Worm (Caenorhabditis elegans) whole organism, mixed stage, embryonic: ENCODE measurements around the gene C33A12.3.

Experiments
- M03D4.4 ChIP-seq: sonication (generic microtip); optimal IDR thresholded peaks from 2 replicates; lab custom pipeline; 2017; ENCODE audit warnings: mild to moderate bottlenecking, missing genetic modification characterization, missing compliant biosample characterization
- bed-3 ChIP-seq: fragments of 200-800 bp; sonication (Bioruptor generic); optimal IDR thresholded peaks from 3 replicates; lab custom pipeline; 2018; ENCODE audit warnings: mild to moderate bottlenecking, missing genetic modification characterization, moderate library complexity, missing compliant biosample characterization
- blmp-1 ChIP-seq: fragments of 150-350 bp; optimal IDR thresholded peaks from 2 replicates; lab custom pipeline; 2014; ENCODE audit warnings: missing biosample characterization, missing genetic modification characterization
- ceh-83 ChIP-seq: fragments of 200-800 bp; sonication (Bioruptor generic); optimal IDR thresholded peaks from 2 replicates; lab custom pipeline; 2018; ENCODE audit warnings: mild to moderate bottlenecking, missing genetic modification characterization, missing compliant biosample characterization
- ces-1 ChIP-seq: fragments of 150-350 bp; optimal IDR thresholded peaks from 2 replicates; lab custom pipeline; 2014; ENCODE audit warnings: missing biosample characterization, missing genetic modification reagents, missing genetic modification characterization
- drap-1 ChIP-seq: fragments of 200-800 bp; sonication (Bioruptor generic); optimal IDR thresholded peaks from 3 replicates; lab custom pipeline; 2018; ENCODE audit warnings: mild to moderate bottlenecking, missing genetic modification characterization, missing compliant biosample characterization
- elt-1 ChIP-seq: sonication (generic microtip); optimal IDR thresholded peaks from 2 replicates; lab custom pipeline; 2017; ENCODE audit warnings: missing genetic modification characterization, mild to moderate bottlenecking, missing compliant biosample characterization, antibody characterized with exemption, moderate library complexity, borderline replicate concordance; ENCODE audit not compliant: insufficient read depth
- elt-3 ChIP-seq: fragments of 150-350 bp; optimal IDR thresholded peaks from 2 replicates; lab custom pipeline; 2014; ENCODE audit warnings: missing biosample characterization, missing genetic modification characterization
- flh-1 ChIP-seq: fragments of 200-800 bp; sonication (Bioruptor generic); optimal IDR thresholded peaks from 2 replicates; lab custom pipeline; 2018; ENCODE audit warnings: mild to moderate bottlenecking, missing genetic modification characterization, moderate library complexity, missing compliant biosample characterization
- ham-2 ChIP-seq: fragments of 200-800 bp; sonication (Bioruptor generic); optimal IDR thresholded peaks from 2 replicates; lab custom pipeline; 2018; ENCODE audit warnings: mild to moderate bottlenecking, missing genetic modification characterization, missing compliant biosample characterization
- hlh-1 ChIP-seq: fragments of 150-350 bp; optimal IDR thresholded peaks from 2 replicates; lab custom pipeline; 2014; ENCODE audit warnings: missing biosample characterization, missing genetic modification reagents, missing genetic modification characterization
- lin-13 ChIP-seq: fragments of 150-350 bp; optimal IDR thresholded peaks from 2 replicates; lab custom pipeline; 2014; ENCODE audit warnings: missing biosample characterization, missing genetic modification characterization
- lin-32 ChIP-seq: fragments of 200-800 bp; sonication (Bioruptor generic); optimal IDR thresholded peaks from 2 replicates; lab custom pipeline; 2018; ENCODE audit warnings: mild to moderate bottlenecking, missing genetic modification characterization, missing compliant biosample characterization
- lsy-2 ChIP-seq: fragments of 150-350 bp; optimal IDR thresholded peaks from 2 replicates; lab custom pipeline; 2014; ENCODE audit warnings: missing biosample characterization, missing genetic modification characterization
- mab-5 ChIP-seq: fragments of 150-350 bp; optimal IDR thresholded peaks from 2 replicates; lab custom pipeline; 2014; ENCODE audit warnings: missing biosample characterization, missing genetic modification characterization
- mep-1 ChIP-seq: fragments of 150-350 bp; optimal IDR thresholded peaks from 2 replicates; lab custom pipeline; 2017; ENCODE audit warnings: missing biosample characterization, missing genetic modification reagents, missing genetic modification characterization, inconsistent platforms
- mls-2 ChIP-seq: sonication (generic microtip); optimal IDR thresholded peaks from 2 replicates; lab custom pipeline; 2016; ENCODE audit warnings: mild to moderate bottlenecking, missing genetic modification characterization, moderate library complexity, missing compliant biosample characterization
- nhr-237 ChIP-seq: fragments of 150-350 bp; optimal IDR thresholded peaks from 2 replicates; lab custom pipeline; 2014; ENCODE audit warnings: missing biosample characterization, missing genetic modification characterization
- nhr-28 ChIP-seq: fragments of 150-350 bp; optimal IDR thresholded peaks from 2 replicates; lab custom pipeline; 2014; ENCODE audit warnings: missing biosample characterization, missing genetic modification characterization
- nhr-76 ChIP-seq: sonication (generic microtip); optimal IDR thresholded peaks from 2 replicates; lab custom pipeline; 2017; ENCODE audit warnings: missing biosample characterization, missing genetic modification characterization
- pha-4 ChIP-seq: fragments of 150-350 bp; optimal IDR thresholded peaks from 2 replicates; lab custom pipeline; 2018; ENCODE audit warnings: missing biosample characterization, missing genetic modification reagents, missing genetic modification characterization
- sem-2 ChIP-seq: fragments of 200-800 bp; sonication (Bioruptor generic); optimal IDR thresholded peaks from 2 replicates; lab custom pipeline; 2018; ENCODE audit warnings: mild to moderate bottlenecking, missing genetic modification characterization, missing compliant biosample characterization
- snpc-4 ChIP-seq: fragments of 150-350 bp; optimal IDR thresholded peaks from 2 replicates; lab custom pipeline; 2014; ENCODE audit warnings: missing biosample characterization, missing genetic modification characterization
- sptf-1 ChIP-seq: sonication (generic microtip); optimal IDR thresholded peaks from 2 replicates; lab custom pipeline; 2017; ENCODE audit warnings: mild to moderate bottlenecking, missing genetic modification characterization, moderate library complexity, missing compliant biosample characterization
- tbx-8 ChIP-seq: fragments of 200-800 bp; sonication (Bioruptor generic); optimal IDR thresholded peaks from 2 replicates; lab custom pipeline; 2018; ENCODE audit warnings: mild to moderate bottlenecking, missing genetic modification characterization, moderate library complexity, missing compliant biosample characterization
- unc-120 ChIP-seq: sonication (generic microtip); optimal IDR thresholded peaks from 2 replicates; lab custom pipeline; 2017; ENCODE audit warnings: missing genetic modification characterization, missing compliant biosample characterization; ENCODE audit not compliant: poor library complexity, severe bottlenecking
- unc-62 ChIP-seq: fragments of 150-350 bp; optimal IDR thresholded peaks from 2 replicates; lab custom pipeline; 2014; ENCODE audit warnings: missing biosample characterization, missing genetic modification reagents, missing genetic modification characterization
- zip-8 ChIP-seq: fragments of 150-350 bp; optimal IDR thresholded peaks from 2 replicates; lab custom pipeline; 2014; ENCODE audit warnings: missing biosample characterization, missing genetic modification characterization
- ztf-11 ChIP-seq: fragments of 150-350 bp; optimal IDR thresholded peaks from 2 replicates; lab custom pipeline; 2014; ENCODE audit warnings: missing biosample characterization, missing genetic modification characterization

C33A12.3 gene

DNA sequence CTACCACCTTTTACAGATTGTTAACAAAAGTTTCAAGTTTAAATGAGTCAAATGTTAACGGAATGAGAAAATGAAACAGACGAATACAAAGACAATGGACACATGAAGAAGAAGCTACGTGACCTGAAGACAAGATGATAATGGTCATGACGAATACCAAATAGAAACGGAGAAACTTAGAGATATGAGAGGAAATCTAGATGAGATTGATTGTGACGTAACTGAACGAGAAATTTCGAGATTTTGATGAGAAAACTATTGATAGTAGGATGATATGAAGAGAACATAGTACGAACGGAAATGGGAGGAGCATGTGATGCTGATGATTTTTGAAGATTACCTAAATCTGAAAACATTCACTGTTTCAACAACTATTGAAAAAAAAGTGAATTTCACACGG is 22.3 kb upstream of the C33A12.3 start:
- TF ChIP-seq snpc-4 (tag; lab: Kevin White, UChicago), result no peak
- TF ChIP-seq ztf-11 (tag; lab: Kevin White, UChicago), result no peak
- TF ChIP-seq ces-1, result no peak
- peak; percentile 21 for TF ChIP-seq elt-3 (tag; lab: Kevin White, UChicago)

DNA sequence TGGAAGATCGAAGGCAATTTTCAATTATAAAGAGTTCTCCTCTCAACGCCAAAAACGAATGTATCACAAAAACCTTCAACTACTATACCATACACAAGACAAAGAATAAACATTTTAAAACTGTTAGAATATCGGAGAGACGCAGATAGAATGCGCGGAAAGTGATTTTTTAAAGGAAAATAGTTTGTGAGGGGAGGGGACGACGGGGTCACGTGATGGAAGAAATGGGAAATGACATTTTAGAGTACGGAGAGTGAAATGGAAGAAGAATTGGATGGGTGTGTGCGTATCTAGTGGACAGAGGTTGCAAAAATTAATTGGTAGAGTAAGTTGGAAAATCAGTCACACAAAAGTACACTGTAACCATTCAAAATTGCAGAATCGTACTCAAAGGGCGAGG is 21.5 kb upstream of the C33A12.3 start:
- TF ChIP-seq snpc-4 (tag; lab: Kevin White, UChicago) (no peak), tbx-8 (GFP tag; lab: Kevin White, UChicago) (no peak), unc-62 (GFP tag; lab: Kevin White, UChicago) (no peak), nhr-237 (tag; lab: Kevin White, UChicago) (no peak), ham-2 (no peak), elt-1 (no peak), M03D4.4 (tag; lab: Kevin White, UChicago) (no peak), nhr-76 (tag; lab: Kevin White, UChicago) (no peak), ces-1 (no peak), nhr-28 (no peak), mab-5 (tag; lab: Kevin White, UChicago) (no peak), mep-1 (tag; lab: Kevin White, UChicago) (no peak), flh-1 (GFP tag; lab: Kevin White, UChicago) (no peak), pha-4 (tag; lab: Kevin White, UChicago) (no peak), lin-32 (GFP tag; lab: Kevin White, UChicago) (no peak), zip-8 (tag; lab: Kevin White, UChicago) (no peak)

DNA sequence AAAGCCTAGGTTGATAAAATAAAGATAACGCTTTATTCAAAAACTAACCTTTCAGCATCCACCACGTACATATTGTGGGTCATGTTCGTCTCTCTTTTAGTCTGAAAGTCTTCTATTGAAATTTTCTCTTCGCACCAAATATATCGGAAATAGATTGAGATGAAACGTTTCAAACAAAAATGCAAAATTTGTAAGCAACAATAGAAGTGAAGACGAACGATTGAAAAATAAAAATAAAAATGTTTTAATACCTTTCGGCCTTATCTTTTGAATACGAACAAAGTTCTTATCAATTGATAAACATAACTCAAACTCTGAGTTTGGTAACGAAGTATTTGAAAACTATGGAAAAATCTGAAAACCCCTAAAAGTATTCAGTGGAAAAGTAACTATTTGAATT is 20.3 kb upstream of the C33A12.3 start, which contains the start of gene F56H11.2:
Gene F56H11.2, minus strand, starts transcription at position 101 of the 400 bp plus-strand sequence.
- TF ChIP-seq unc-120 (tag; lab: Kevin White, UChicago) (no peak), drap-1 (no peak), mls-2 (tag; lab: Kevin White, UChicago) (no peak), zip-8 (tag; lab: Kevin White, UChicago) (no peak), hlh-1 (tag; lab: Kevin White, UChicago) (no peak), tbx-8 (GFP tag; lab: Kevin White, UChicago) (no peak), elt-3 (tag; lab: Kevin White, UChicago) (no peak), lsy-2 (tag; lab: Kevin White, UChicago) (no peak)

DNA sequence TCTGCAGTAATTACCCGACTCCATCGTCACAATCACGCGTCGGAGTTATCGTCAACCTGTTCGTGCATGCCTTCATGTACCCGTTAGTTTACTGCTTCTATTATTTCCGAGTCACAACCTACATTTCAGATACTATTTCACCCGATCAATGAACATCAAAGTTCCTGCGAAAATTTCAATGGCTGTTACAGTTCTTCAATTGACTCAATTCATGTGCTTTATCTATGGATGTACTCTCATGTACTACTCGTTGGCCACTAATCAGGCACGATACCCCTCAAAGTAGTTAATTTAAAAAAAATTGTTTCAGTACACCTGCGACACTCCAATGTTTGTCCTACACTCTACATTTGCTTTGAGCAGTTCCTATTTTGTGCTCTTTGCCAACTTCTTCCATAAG is 18.0 kb upstream of the C33A12.3 start:
- TF ChIP-seq ztf-11 (tag; lab: Kevin White, UChicago), result no peak
- no peak for TF ChIP-seq snpc-4 (tag; lab: Kevin White, UChicago)
- no peak for TF ChIP-seq lin-13 (tag; lab: Kevin White, UChicago)
- no peak for TF ChIP-seq pha-4 (tag; lab: Kevin White, UChicago)
- TF ChIP-seq ceh-83 (GFP tag; lab: Kevin White, UChicago), result no peak
- no peak for TF ChIP-seq mls-2 (tag; lab: Kevin White, UChicago)
- no peak for TF ChIP-seq hlh-1 (tag; lab: Kevin White, UChicago)
- no peak for TF ChIP-seq sem-2 (GFP tag; lab: Kevin White, UChicago)
- TF ChIP-seq bed-3 (GFP tag; lab: Kevin White, UChicago), result no peak
- TF ChIP-seq elt-3 (tag; lab: Kevin White, UChicago), result no peak
- TF ChIP-seq ham-2, result no peak
- no peak for TF ChIP-seq elt-1
- no peak for TF ChIP-seq blmp-1 (tag; lab: Kevin White, UChicago)
- no peak for TF ChIP-seq nhr-76 (tag; lab: Kevin White, UChicago)
- no peak for TF ChIP-seq flh-1 (GFP tag; lab: Kevin White, UChicago)
- no peak for TF ChIP-seq sptf-1 (tag; lab: Kevin White, UChicago)
- TF ChIP-seq nhr-237 (tag; lab: Kevin White, UChicago), result no peak
- TF ChIP-seq mep-1 (tag; lab: Kevin White, UChicago), result no peak

DNA sequence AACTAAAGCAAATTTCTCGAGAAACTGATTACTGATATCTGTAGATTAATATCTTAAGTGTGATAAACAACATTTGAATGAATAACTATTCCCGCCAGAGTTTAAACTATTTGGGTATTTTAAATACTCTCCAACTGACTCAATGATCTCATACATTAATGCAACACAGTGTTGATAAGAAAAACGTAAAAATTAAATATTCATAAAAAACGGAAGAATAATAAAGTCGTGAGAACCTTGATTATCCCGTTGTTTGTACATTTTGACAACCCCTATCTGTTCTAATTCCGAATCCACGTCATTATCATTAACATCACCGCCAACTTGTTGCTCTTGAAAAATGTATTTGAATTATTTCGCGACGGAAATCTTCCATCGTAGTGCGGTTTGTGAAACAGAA is 16.8 kb upstream of the C33A12.3 start, which contains the start of gene elo-7:
Gene elo-7, plus strand, starts transcription at position 301 of the 400 bp plus-strand sequence.
- TF ChIP-seq tbx-8 (GFP tag; lab: Kevin White, UChicago) (no peak), hlh-1 (tag; lab: Kevin White, UChicago) (no peak), unc-62 (GFP tag; lab: Kevin White, UChicago) (no peak), lsy-2 (tag; lab: Kevin White, UChicago) (no peak), mls-2 (tag; lab: Kevin White, UChicago) (no peak), lin-32 (GFP tag; lab: Kevin White, UChicago) (no peak), nhr-76 (tag; lab: Kevin White, UChicago) (no peak), mep-1 (tag; lab: Kevin White, UChicago) (no peak), flh-1 (GFP tag; lab: Kevin White, UChicago) (no peak), zip-8 (tag; lab: Kevin White, UChicago) (no peak), snpc-4 (tag; lab: Kevin White, UChicago) (no peak), M03D4.4 (tag; lab: Kevin White, UChicago) (no peak), drap-1 (no peak), bed-3 (GFP tag; lab: Kevin White, UChicago) (no peak), ces-1 (no peak)
